Worm (Caenorhabditis elegans): ENCODE results near the gene B0252.3.

B0252.3 gene

ce11 chrII:6928416-6928815, 20.9 kb upstream of the B0252.3 start, which contains the start of gene flcn-1:
Gene flcn-1 (plus strand): TSS chrII:6928763.
- TF ChIP-seq hlh-30 (tag; optimal IDR thresholded peaks at IDR 0.05; ENCODE audit: insufficient read depth): peak; percentile 66
- no peak for TF ChIP-seq tbx-2 (tag; optimal IDR thresholded peaks at IDR 0.05)

ce11 chrII:6927603-6928002, 20.0 kb upstream of the B0252.3 start, which contains the start of gene F22D3.4:
Gene F22D3.4 (minus strand): TSS chrII:6927603.
- TF ChIP-seq pax-1 (tag; optimal IDR thresholded peaks at IDR 0.05) (no peak), lim-6 (tag; optimal IDR thresholded peaks at IDR 0.05) (no peak), ceh-6 (GFP tag; optimal IDR thresholded peaks at IDR 0.05) (no peak), ceh-14 (tag; optimal IDR thresholded peaks at IDR 0.05) (no peak), hlh-6 (tag; optimal IDR thresholded peaks at IDR 0.05) (no peak), C08G9.2 (tag; optimal IDR thresholded peaks at IDR 0.05) (no peak), nhr-232 (tag; optimal IDR thresholded peaks at IDR 0.05) (no peak), T23F11.4 (GFP tag; optimal IDR thresholded peaks at IDR 0.05) (no peak), sdc-2 (tag; optimal IDR thresholded peaks at IDR 0.05) (no peak), tbx-2 (tag; optimal IDR thresholded peaks at IDR 0.05) (no peak), K09A11.1 (tag; optimal IDR thresholded peaks at IDR 0.05; ENCODE audit: insufficient read depth) (no peak)

- TF ChIP-seq rnt-1 (tag; optimal IDR thresholded peaks at IDR 0.05) (no peak), K09A11.1 (tag; optimal IDR thresholded peaks at IDR 0.05; ENCODE audit: insufficient read depth) (no peak), pag-3 (tag; optimal IDR thresholded peaks at IDR 0.05; ENCODE audit: borderline replicate concordance) (no peak), ceh-48 (tag; optimal IDR thresholded peaks at IDR 0.05) (no peak), ceh-30 (tag; optimal IDR thresholded peaks at IDR 0.05) (no peak), unc-86 (tag; optimal IDR thresholded peaks at IDR 0.05) (no peak), elt-2 (tag; optimal IDR thresholded peaks at IDR 0.05) (no peak)
Observed at ce11 chrII:6927034-6927433, 19.5 kb upstream of the B0252.3 start.

ce11 chrII:6926488-6926887, 18.9 kb upstream of the B0252.3 start:
- TF ChIP-seq C38D4.7 (GFP tag; optimal IDR thresholded peaks at IDR 0.05) (no peak), ceh-48 (tag; optimal IDR thresholded peaks at IDR 0.05) (no peak), pros-1 (tag; optimal IDR thresholded peaks at IDR 0.05) (peak; percentile 1), K02D7.2 (tag; optimal IDR thresholded peaks at IDR 0.05) (no peak), K09A11.1 (tag; optimal IDR thresholded peaks at IDR 0.05; ENCODE audit: insufficient read depth) (no peak), unc-86 (tag; optimal IDR thresholded peaks at IDR 0.05) (no peak), Y22D7AL.16 (tag; optimal IDR thresholded peaks at IDR 0.05) (no peak), syd-9 (tag; optimal IDR thresholded peaks at IDR 0.05) (peak; percentile 38), ceh-14 (tag; optimal IDR thresholded peaks at IDR 0.05) (no peak), unc-42 (tag; optimal IDR thresholded peaks at IDR 0.05) (peak; percentile 16), mec-3 (tag; optimal IDR thresholded peaks at IDR 0.05; ENCODE audit: borderline replicate concordance) (no peak), ceh-18 (tag; optimal IDR thresholded peaks at IDR 0.05) (peak; percentile 55), hlh-13 (GFP tag; optimal IDR thresholded peaks at IDR 0.05) (no peak), ceh-31 (tag; optimal IDR thresholded peaks at IDR 0.05) (peak; percentile 53), lin-11 (tag; optimal IDR thresholded peaks at IDR 0.05) (no peak), unc-55 (GFP tag; optimal IDR thresholded peaks at IDR 0.05) (peak; percentile 40), ceh-22 (tag; optimal IDR thresholded peaks at IDR 0.05) (no peak), ceh-34 (tag; optimal IDR thresholded peaks at IDR 0.05) (peak; percentile 30), eyg-1 (tag; optimal IDR thresholded peaks at IDR 0.05) (no peak), fax-1 (tag; optimal IDR thresholded peaks at IDR 0.05) (no peak), ceh-30 (tag; optimal IDR thresholded peaks at IDR 0.05) (no peak), sdc-2 (tag; optimal IDR thresholded peaks at IDR 0.05) (no peak), ceh-24 (tag; optimal IDR thresholded peaks at IDR 0.05) (no peak), C08G9.2 (tag; optimal IDR thresholded peaks at IDR 0.05) (no peak), tbx-2 (tag; optimal IDR thresholded peaks at IDR 0.05) (peak; percentile 10), pax-1 (tag; optimal IDR thresholded peaks at IDR 0.05) (no peak), F13H6.1 (tag; optimal IDR thresholded peaks at IDR 0.05) (no peak), ets-4 (tag; optimal IDR thresholded peaks at IDR 0.05) (no peak), dmd-4 (tag; optimal IDR thresholded peaks at IDR 0.05; ENCODE audit: borderline replicate concordance) (no peak), unc-3 (GFP tag; conservative IDR thresholded peaks at IDR 0.05) (no peak), unc-3 (tag; optimal IDR thresholded peaks at IDR 0.05) (no peak), gmeb-2 (tag; optimal IDR thresholded peaks at IDR 0.05) (no peak), elt-2 (tag; optimal IDR thresholded peaks at IDR 0.05) (no peak), ceh-19 (GFP tag; optimal IDR thresholded peaks at IDR 0.05) (peak; percentile 19)

Measured in whole organism, late embryonic.